Worm (Caenorhabditis elegans) whole organism, late embryonic: ENCODE data around the gene T26A8.3.

Experiments used
- K09A11.1 ChIP-seq: sonication (generic microtip); optimal IDR thresholded peaks from 2 replicates; lab custom pipeline; 2017; ENCODE audit warnings: antibody characterized with exemption, mild to moderate bottlenecking, missing genetic modification characterization, missing compliant biosample characterization; ENCODE audit not compliant: insufficient read depth
- ama-1 ChIP-seq: fragments of 150-350 bp; optimal IDR thresholded peaks from 2 replicates; lab custom pipeline; 2014
- ceh-18 ChIP-seq: sonication (generic microtip); optimal IDR thresholded peaks from 2 replicates; lab custom pipeline; 2016; ENCODE audit warnings: missing genetic modification characterization, missing compliant biosample characterization
- ceh-6 ChIP-seq: fragments of 200-800 bp; sonication (Bioruptor generic); optimal IDR thresholded peaks from 2 replicates; lab custom pipeline; 2018; ENCODE audit warnings: mild to moderate bottlenecking, missing genetic modification characterization, missing compliant biosample characterization
- fkh-10 ChIP-seq: fragments of 150-350 bp; optimal IDR thresholded peaks from 2 replicates; lab custom pipeline; 2014; ENCODE audit warnings: missing biosample characterization, missing genetic modification reagents, missing genetic modification characterization
- lim-6 ChIP-seq: sonication (generic microtip); optimal IDR thresholded peaks from 2 replicates; lab custom pipeline; 2016; ENCODE audit warnings: missing genetic modification characterization, missing compliant biosample characterization
- nfya-1 ChIP-seq: sonication (generic microtip); optimal IDR thresholded peaks from 2 replicates; lab custom pipeline; 2017; ENCODE audit warnings: missing genetic modification characterization, mild to moderate bottlenecking, missing compliant biosample characterization, antibody characterized with exemption, moderate library complexity
- pqm-1 ChIP-seq: sonication (generic microtip); optimal IDR thresholded peaks from 2 replicates; lab custom pipeline; 2016; ENCODE audit warnings: missing genetic modification characterization, missing compliant biosample characterization
- tbx-2 ChIP-seq: sonication (generic microtip); optimal IDR thresholded peaks from 2 replicates; lab custom pipeline; 2016; ENCODE audit warnings: missing genetic modification characterization, missing compliant biosample characterization
- tbx-7 ChIP-seq: sonication (generic microtip); optimal IDR thresholded peaks from 2 replicates; lab custom pipeline; 2016; ENCODE audit warnings: missing genotype, missing genetic modification characterization, missing compliant biosample characterization

DNA sequence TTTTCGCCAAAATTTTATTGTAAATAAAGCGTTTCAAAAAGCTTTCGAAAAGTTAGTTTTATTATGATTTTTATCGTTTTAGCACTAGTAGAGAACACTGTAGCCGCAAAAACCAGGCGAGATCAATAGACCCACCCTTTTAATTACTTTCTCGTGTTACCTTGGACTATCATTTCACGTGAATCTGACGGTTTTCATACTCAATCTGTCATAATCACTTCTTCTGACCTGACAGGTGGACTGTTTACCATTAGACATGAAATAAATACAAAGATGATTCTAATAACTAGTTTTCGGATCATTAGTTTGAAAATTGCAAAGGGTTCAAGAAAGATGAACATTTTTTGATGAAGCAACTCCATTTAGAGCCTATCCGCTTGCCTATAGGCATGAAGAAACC is 36.6 kb upstream of the T26A8.3 start:
- TF ChIP-seq tbx-2 (tag; lab: Kevin White, UChicago) (no peak), fkh-10 (GFP tag; lab: Kevin White, UChicago) (no peak), tbx-7 (tag; lab: Kevin White, UChicago) (no peak), ceh-18 (tag; lab: Kevin White, UChicago) (no peak), pqm-1 (no peak), K09A11.1 (no peak), lim-6 (no peak), ama-1 (lab: Kevin White, UChicago) (no peak), ceh-6 (GFP tag; lab: Kevin White, UChicago) (no peak), nfya-1 (tag; lab: Kevin White, UChicago) (no peak)
